Worm (Caenorhabditis elegans) whole organism, L1 larva: Measurements from ENCODE around the gene F21C10.5.

Experiments
- C04F5.9 ChIP-seq: sonication (generic microtip); optimal IDR thresholded peaks from 2 replicates; lab custom pipeline; 2016; ENCODE audit warnings: missing genetic modification characterization, missing compliant biosample characterization
- C34B4.2 ChIP-seq: sonication (generic microtip); optimal IDR thresholded peaks from 2 replicates; lab custom pipeline; 2017; ENCODE audit warnings: mild to moderate bottlenecking, missing genetic modification characterization, missing compliant biosample characterization
- F16B12.6 ChIP-seq: fragments of 150-350 bp; optimal IDR thresholded peaks from 2 replicates; lab custom pipeline; 2014; ENCODE audit warnings: missing biosample characterization, missing genetic modification characterization
- aha-1 ChIP-seq: fragments of 150-350 bp; optimal IDR thresholded peaks from 2 replicates; lab custom pipeline; 2014; ENCODE audit warnings: missing biosample characterization, missing genetic modification characterization
- aly-2 ChIP-seq: fragments of 150-350 bp; optimal IDR thresholded peaks from 2 replicates; lab custom pipeline; 2014; ENCODE audit warnings: missing biosample characterization, missing genetic modification characterization
- ama-1 ChIP-seq: fragments of 150-350 bp; optimal IDR thresholded peaks from 2 replicates; lab custom pipeline; 2014
- blmp-1 ChIP-seq: fragments of 150-350 bp; optimal IDR thresholded peaks from 2 replicates; lab custom pipeline; 2014; ENCODE audit warnings: missing biosample characterization, missing genetic modification characterization
- ceh-63 ChIP-seq: fragments of 200-800 bp; sonication (Bioruptor generic); optimal IDR thresholded peaks from 2 replicates; lab custom pipeline; 2018; ENCODE audit warnings: mild to moderate bottlenecking, missing genetic modification characterization, missing compliant biosample characterization
- ceh-8 ChIP-seq: fragments of 200-800 bp; sonication (Bioruptor generic); optimal IDR thresholded peaks from 2 replicates; lab custom pipeline; 2018; ENCODE audit warnings: mild to moderate bottlenecking, missing genetic modification characterization, moderate library complexity, missing compliant biosample characterization
- ces-1 ChIP-seq: fragments of 150-350 bp; optimal IDR thresholded peaks from 2 replicates; lab custom pipeline; 2014; ENCODE audit warnings: missing biosample characterization, missing genetic modification reagents, missing genetic modification characterization
- dpl-1 ChIP-seq, 3 experiments: fragments of 150-350 bp in 2 of 3; sonication (generic microtip) in 1 of 3; optimal IDR thresholded peaks; 2 replicates each; lab custom pipeline; 2014 to 2017; ENCODE audit warnings: missing biosample characterization in 3 of 3, missing genetic modification characterization in 3 of 3, missing genetic modification reagents in 3 of 3
- dsc-1 ChIP-seq: sonication (generic microtip); optimal IDR thresholded peaks from 2 replicates; lab custom pipeline; 2016; ENCODE audit warnings: mild to moderate bottlenecking, missing genetic modification characterization, missing compliant biosample characterization
- efl-1 ChIP-seq, 4 experiments: fragments of 150-350 bp; optimal IDR thresholded peaks in 3 of 4; peaks in 1 of 4; 1 replicate in 1 of 4; 2 replicates in 3 of 4; lab custom pipeline; 2014; ENCODE audit warnings: missing biosample characterization in 2 of 4, missing genetic modification characterization in 2 of 4, missing genetic modification reagents in 2 of 4
- efl-3 ChIP-seq: fragments of 200-800 bp; sonication (Bioruptor generic); optimal IDR thresholded peaks from 2 replicates; lab custom pipeline; 2018; ENCODE audit warnings: mild to moderate bottlenecking, missing genetic modification characterization, missing compliant biosample characterization
- egl-27 ChIP-seq, 2 experiments: fragments of 150-350 bp in 1 of 2; sonication (generic microtip); optimal IDR thresholded peaks; 3 replicates each; lab custom pipeline; 2017 to 2018; ENCODE audit warnings: missing biosample characterization in 2 of 2, missing genetic modification characterization in 2 of 2, missing genetic modification reagents in 2 of 2
- elt-2 ChIP-seq: sonication (generic microtip); optimal IDR thresholded peaks from 2 replicates; lab custom pipeline; 2016; ENCODE audit warnings: missing genetic modification characterization, mild to moderate bottlenecking, inconsistent platforms, missing compliant biosample characterization, missing genetic modification reagents
- fkh-10 ChIP-seq: sonication (generic microtip); optimal IDR thresholded peaks from 2 replicates; lab custom pipeline; 2017; ENCODE audit warnings: missing biosample characterization, missing genetic modification reagents, missing genetic modification characterization
- fkh-8 ChIP-seq: sonication (generic microtip); optimal IDR thresholded peaks from 2 replicates; lab custom pipeline; 2016; ENCODE audit warnings: mild to moderate bottlenecking, missing genetic modification characterization, missing compliant biosample characterization
- hpl-2 ChIP-seq: fragments of 150-350 bp; optimal IDR thresholded peaks from 2 replicates; lab custom pipeline; 2014; ENCODE audit warnings: missing biosample characterization, missing genetic modification reagents, missing genetic modification characterization
- irx-1 ChIP-seq: sonication (generic microtip); optimal IDR thresholded peaks from 2 replicates; lab custom pipeline; 2016; ENCODE audit warnings: missing genetic modification characterization, missing compliant biosample characterization
- isw-1 ChIP-seq: fragments of 200-800 bp; sonication (Bioruptor generic); IDR thresholded peaks from 2 replicates; pipeline ENCODE4 v1.3.6; 2022; ENCODE audit warnings: missing genetic modification characterization, missing compliant biosample characterization
- lin-13 ChIP-seq: fragments of 150-350 bp; optimal IDR thresholded peaks from 2 replicates; lab custom pipeline; 2014; ENCODE audit warnings: missing biosample characterization, missing genetic modification reagents, missing genetic modification characterization
- lin-14 ChIP-seq: fragments of 200-800 bp; sonication (Bioruptor generic); optimal IDR thresholded peaks from 2 replicates; lab custom pipeline; 2018; ENCODE audit warnings: mild to moderate bottlenecking, missing genetic modification characterization, moderate library complexity, missing compliant biosample characterization
- lsy-2 ChIP-seq, 2 experiments: fragments of 150-350 bp; optimal IDR thresholded peaks; 2 replicates each; lab custom pipeline; 2014; ENCODE audit warnings: missing biosample characterization in 2 of 2, missing genetic modification characterization in 2 of 2
- mdl-1 ChIP-seq, 2 experiments: fragments of 150-350 bp; optimal IDR thresholded peaks; 2 replicates each; lab custom pipeline; 2014 to 2017; ENCODE audit warnings: missing biosample characterization in 2 of 2, missing genetic modification characterization in 2 of 2, inconsistent platforms in 1 of 2
- nhr-11 ChIP-seq: fragments of 150-350 bp; optimal IDR thresholded peaks from 2 replicates; lab custom pipeline; 2014; ENCODE audit warnings: missing biosample characterization, missing genetic modification characterization
- nhr-237 ChIP-seq: fragments of 150-350 bp; optimal IDR thresholded peaks from 2 replicates; lab custom pipeline; 2014; ENCODE audit warnings: missing biosample characterization, missing genetic modification characterization
- nhr-28 ChIP-seq: fragments of 150-350 bp; optimal IDR thresholded peaks from 2 replicates; lab custom pipeline; 2014; ENCODE audit warnings: missing biosample characterization, missing genetic modification characterization
- nhr-47 ChIP-seq: sonication (generic microtip); optimal IDR thresholded peaks from 2 replicates; lab custom pipeline; 2016; ENCODE audit warnings: mild to moderate bottlenecking, missing genetic modification characterization, moderate library complexity, missing compliant biosample characterization
- nhr-71 ChIP-seq: sonication (generic microtip); optimal IDR thresholded peaks from 2 replicates; lab custom pipeline; 2016; ENCODE audit warnings: mild to moderate bottlenecking, missing genetic modification characterization, moderate library complexity, missing compliant biosample characterization
- nhr-84 ChIP-seq: sonication (generic microtip); optimal IDR thresholded peaks from 2 replicates; lab custom pipeline; 2017; ENCODE audit warnings: missing biosample characterization, missing genetic modification characterization
- nhr-85 ChIP-seq: sonication (generic microtip); peaks from one replicate; lab custom pipeline; 2016; ENCODE audit warnings: missing genetic modification characterization, inconsistent platforms, missing compliant biosample characterization
- nhr-90 ChIP-seq: sonication (generic microtip); optimal IDR thresholded peaks from 2 replicates; lab custom pipeline; 2016; ENCODE audit warnings: mild to moderate bottlenecking, missing genetic modification characterization, missing compliant biosample characterization; ENCODE audit not compliant: poor library complexity
- pag-3 ChIP-seq: sonication (generic microtip); optimal IDR thresholded peaks from 2 replicates; lab custom pipeline; 2017; ENCODE audit warnings: missing genetic modification characterization, mild to moderate bottlenecking, missing compliant biosample characterization, antibody characterized with exemption, borderline replicate concordance; ENCODE audit not compliant: insufficient read depth
- rnt-1 ChIP-seq: sonication (generic microtip); optimal IDR thresholded peaks from 2 replicates; lab custom pipeline; 2016; ENCODE audit warnings: mild to moderate bottlenecking, missing genetic modification characterization, moderate library complexity, missing compliant biosample characterization
- skn-1 ChIP-seq: fragments of 150-350 bp; optimal IDR thresholded peaks from 2 replicates; lab custom pipeline; 2014; ENCODE audit warnings: missing biosample characterization, missing genetic modification characterization
- snpc-4 ChIP-seq: fragments of 150-350 bp; optimal IDR thresholded peaks from 2 replicates; lab custom pipeline; 2014; ENCODE audit warnings: missing biosample characterization, missing genetic modification characterization
- snu-23 ChIP-seq: sonication (generic microtip); optimal IDR thresholded peaks from 2 replicates; lab custom pipeline; 2016; ENCODE audit warnings: missing genetic modification characterization, missing compliant biosample characterization
- sptf-1 ChIP-seq: fragments of 150-350 bp; optimal IDR thresholded peaks from 2 replicates; lab custom pipeline; 2014; ENCODE audit warnings: missing biosample characterization, missing genetic modification characterization
- sup-37 ChIP-seq: fragments of 200-800 bp; sonication (Bioruptor generic); optimal IDR thresholded peaks from 2 replicates; lab custom pipeline; 2018; ENCODE audit warnings: mild to moderate bottlenecking, missing genetic modification characterization, missing compliant biosample characterization
- swsn-7 ChIP-seq: sonication (generic microtip); optimal IDR thresholded peaks from 2 replicates; lab custom pipeline; 2016; ENCODE audit warnings: missing genetic modification characterization, missing compliant biosample characterization
- unc-30 ChIP-seq: sonication (generic microtip); optimal IDR thresholded peaks from 2 replicates; lab custom pipeline; 2017; ENCODE audit warnings: missing biosample characterization, missing genetic modification characterization
- xbp-1 ChIP-seq: sonication (generic microtip); optimal IDR thresholded peaks from 2 replicates; lab custom pipeline; 2016; ENCODE audit warnings: missing genetic modification characterization, missing compliant biosample characterization
- zip-4 ChIP-seq: fragments of 200-800 bp; sonication (Bioruptor generic); optimal IDR thresholded peaks from 2 replicates; lab custom pipeline; 2018; ENCODE audit warnings: mild to moderate bottlenecking, missing genetic modification characterization, moderate library complexity, missing compliant biosample characterization
- ztf-4 ChIP-seq: fragments of 150-350 bp; optimal IDR thresholded peaks from 2 replicates; lab custom pipeline; 2014; ENCODE audit warnings: missing biosample characterization, missing genetic modification characterization

The F21C10.5 gene

ce11 chrV:9156679-9157078, 31.2 kb downstream of the F21C10.5 start, which contains the start of gene B0222.15:
Gene B0222.15 (minus strand): TSS chrV:9156779.
- no peak for TF ChIP-seq efl-1 (optimal IDR thresholded peaks at IDR 0.05; lab: Kevin White, UChicago)
- no peak for TF ChIP-seq efl-1 (GFP tag; optimal IDR thresholded peaks at IDR 0.05 in 1 of 2; lab: Kevin White, UChicago)
- TF ChIP-seq unc-30 (tag; lab: Kevin White, UChicago): no peak
- TF ChIP-seq ces-1 (GFP tag; lab: Kevin White, UChicago): no peak
- no peak for TF ChIP-seq isw-1
- no peak for TF ChIP-seq zip-4
- no peak for TF ChIP-seq C34B4.2 (tag; lab: Kevin White, UChicago)
- TF ChIP-seq nhr-237 (tag; lab: Kevin White, UChicago): no peak
- TF ChIP-seq blmp-1: no peak
- TF ChIP-seq nhr-85 (tag; lab: Kevin White, UChicago): no peak
- TF ChIP-seq snpc-4 (tag; lab: Kevin White, UChicago): no peak
- no peak for TF ChIP-seq F16B12.6 (tag; lab: Kevin White, UChicago)
- no peak for TF ChIP-seq nhr-28 (tag; lab: Kevin White, UChicago)
- TF ChIP-seq elt-2: no peak
- no peak for TF ChIP-seq ama-1 (lab: Kevin White, UChicago)
- no peak for TF ChIP-seq lsy-2 (tag; optimal IDR thresholded peaks at IDR 0.05; lab: Kevin White, UChicago)
- no peak for TF ChIP-seq sptf-1 (tag; lab: Kevin White, UChicago)
- no peak for TF ChIP-seq nhr-71 (tag; lab: Kevin White, UChicago)
- no peak for TF ChIP-seq xbp-1 (tag; lab: Kevin White, UChicago)
- no peak for TF ChIP-seq ceh-8
- TF ChIP-seq ceh-63: no peak

- peak; percentile 36 for TF ChIP-seq nhr-71 (tag; lab: Kevin White, UChicago)
- no peak for TF ChIP-seq xbp-1 (tag; lab: Kevin White, UChicago)
- TF ChIP-seq rnt-1 (tag; lab: Kevin White, UChicago): no peak
- TF ChIP-seq nhr-47 (tag; lab: Kevin White, UChicago): peak; percentile 41
- peak; percentile 39 for TF ChIP-seq lin-14 (GFP tag; lab: Kevin White, UChicago)
- no peak for TF ChIP-seq sup-37 (GFP tag; lab: Kevin White, UChicago)
- TF ChIP-seq dsc-1: no peak
- peak; percentile 24 for TF ChIP-seq fkh-8 (tag; lab: Kevin White, UChicago)
- TF ChIP-seq fkh-10 (GFP tag; lab: Kevin White, UChicago): peak; percentile 96
- TF ChIP-seq hpl-2 (GFP tag; lab: Kevin White, UChicago): no peak
- TF ChIP-seq, all 84 proteins: peak for 5
Measured at ce11 chrV:9157597-9157996, 32.2 kb downstream of the F21C10.5 start.

- TF ChIP-seq aly-2 (tag; lab: Kevin White, UChicago) (peak; percentile 60), nhr-90 (tag; lab: Kevin White, UChicago) (peak; percentile 7), nhr-71 (tag; lab: Kevin White, UChicago) (peak; percentile 25), nhr-85 (tag; lab: Kevin White, UChicago) (peak; percentile 59)
Measured at ce11 chrV:9159146-9159717, 33.8 kb downstream of the F21C10.5 start.

ce11 chrV:9160224-9160886, 34.9 kb downstream of the F21C10.5 start, which contains the start of gene col-144:
Gene col-144 (minus strand): TSS chrV:9160642.
- no peak for TF ChIP-seq ztf-4 (tag; lab: Kevin White, UChicago)
- TF ChIP-seq nhr-90 (tag; lab: Kevin White, UChicago): no peak
- peak; percentile 59 for TF ChIP-seq snu-23 (GFP tag; lab: Kevin White, UChicago)
- no peak for TF ChIP-seq mdl-1 (tag; optimal IDR thresholded peaks at IDR 0.05; lab: Kevin White, UChicago)
- TF ChIP-seq efl-3 (GFP tag; lab: Kevin White, UChicago): no peak
- no peak for TF ChIP-seq sup-37 (GFP tag; lab: Kevin White, UChicago)
- TF ChIP-seq nhr-11 (tag; lab: Kevin White, UChicago): no peak
- TF ChIP-seq ceh-63: no peak
- TF ChIP-seq snpc-4 (tag; lab: Kevin White, UChicago): no peak
- TF ChIP-seq aha-1 (tag; lab: Kevin White, UChicago): no peak
- TF ChIP-seq irx-1 (tag; lab: Kevin White, UChicago): no peak
- no peak for TF ChIP-seq pag-3
- no peak for TF ChIP-seq egl-27 (tag; optimal IDR thresholded peaks at IDR 0.05; lab: Kevin White, UChicago)
- TF ChIP-seq swsn-7: no peak
- no peak for TF ChIP-seq lin-13
- no peak for TF ChIP-seq C04F5.9
- no peak for TF ChIP-seq fkh-8 (tag; lab: Kevin White, UChicago)
- TF ChIP-seq dpl-1 (GFP tag; optimal IDR thresholded peaks at IDR 0.05; lab: Kevin White, UChicago): no peak
- TF ChIP-seq skn-1 (tag; lab: Kevin White, UChicago): no peak
- no peak for TF ChIP-seq fkh-10 (GFP tag; lab: Kevin White, UChicago)
- TF ChIP-seq nhr-84 (tag; lab: Kevin White, UChicago): no peak
- peak; percentile 93 for TF ChIP-seq nhr-85 (tag; lab: Kevin White, UChicago)
